Fruit fly (Drosophila melanogaster) whole organism, embryonic: Measurements from ENCODE around the gene Gr64f.

Source experiments
- CG10979 ChIP-seq: fragments of 200-800 bp; sonication (Bioruptor generic); optimal IDR thresholded peaks from 2 replicates; lab custom pipeline; 2018; ENCODE audit warnings: missing biosample characterization, mild to moderate bottlenecking, missing genetic modification characterization, moderate library complexity
- CG11093 ChIP-seq: fragments of 200-800 bp; sonication (Bioruptor generic); IDR thresholded peaks from 3 replicates; pipeline ENCODE4 v1.3.6; 2022; ENCODE audit warnings: missing biosample characterization, missing genetic modification characterization
- CG11504 ChIP-seq: fragments of 200-800 bp; sonication (Bioruptor generic); optimal IDR thresholded peaks from 3 replicates; lab custom pipeline; 2019; ENCODE audit warnings: missing biosample characterization, mild to moderate bottlenecking, missing genetic modification characterization, moderate library complexity
- CG12155 ChIP-seq: fragments of 200-800 bp; sonication (Bioruptor generic); optimal IDR thresholded peaks from 3 replicates; lab custom pipeline; 2016; ENCODE audit warnings: missing biosample characterization, missing genetic modification characterization
- CG14014 ChIP-seq: fragments of 200-800 bp; sonication (Bioruptor generic); IDR thresholded peaks from 2 replicates; pipeline ENCODE4 v1.3.6; 2022; ENCODE audit warnings: missing biosample characterization, missing genetic modification characterization
- CG1603 ChIP-seq: fragments of 200-800 bp; sonication (Bioruptor generic); optimal IDR thresholded peaks from 2 replicates; lab custom pipeline; 2019; ENCODE audit warnings: missing biosample characterization, mild to moderate bottlenecking, missing genetic modification characterization, moderate library complexity
- CG17328 ChIP-seq: fragments of 200-800 bp; sonication (Bioruptor generic); IDR thresholded peaks from 2 replicates; pipeline ENCODE4 v1.3.6; 2022; ENCODE audit warnings: missing biosample characterization, missing genetic modification characterization
- CG18476 ChIP-seq: fragments of 200-800 bp; sonication (Bioruptor generic); optimal IDR thresholded peaks from 2 replicates; lab custom pipeline; 2016; ENCODE audit warnings: missing biosample characterization, mild to moderate bottlenecking, missing genetic modification characterization
- CG2116 ChIP-seq: fragments of 200-800 bp; sonication (Bioruptor generic); optimal IDR thresholded peaks from 3 replicates; lab custom pipeline; 2018; ENCODE audit warnings: missing biosample characterization, mild to moderate bottlenecking, missing genetic modification characterization
- CG31441 ChIP-seq: fragments of 200-800 bp; sonication (Bioruptor generic); IDR thresholded peaks from 2 replicates; pipeline ENCODE4 v1.3.6; 2022; ENCODE audit warnings: missing biosample characterization, missing genetic modification characterization
- CG34376 ChIP-seq: fragments of 200-800 bp; sonication (Bioruptor generic); optimal IDR thresholded peaks from 2 replicates; lab custom pipeline; 2018; ENCODE audit warnings: missing biosample characterization, mild to moderate bottlenecking, missing genetic modification characterization
- CG3995 ChIP-seq: fragments of 200-800 bp; sonication (Bioruptor generic); optimal IDR thresholded peaks from 3 replicates; lab custom pipeline; 2016; ENCODE audit warnings: missing biosample characterization, missing genetic modification characterization
- CG4360 ChIP-seq: fragments of 200-800 bp; sonication (Bioruptor generic); IDR thresholded peaks from 2 replicates; pipeline ENCODE4 v1.3.6; 2022; ENCODE audit warnings: missing biosample characterization, missing genetic modification characterization
- CG4820 ChIP-seq: fragments of 200-800 bp; sonication (Bioruptor generic); optimal IDR thresholded peaks from 3 replicates; lab custom pipeline; 2016; ENCODE audit warnings: missing biosample characterization, missing genetic modification characterization
- CG7357 ChIP-seq: fragments of 200-800 bp; sonication (Bioruptor generic); IDR thresholded peaks from 3 replicates; pipeline ENCODE4 v1.3.6; 2022; ENCODE audit warnings: missing biosample characterization, missing genetic modification characterization
- CG8924 ChIP-seq: fragments of 200-800 bp; optimal IDR thresholded peaks from 3 replicates; lab custom pipeline; 2019; ENCODE audit warnings: missing biosample characterization, mild to moderate bottlenecking, missing genetic modification characterization, moderate library complexity
- CG9609 ChIP-seq: fragments of 200-800 bp; sonication (Bioruptor generic); optimal IDR thresholded peaks from 3 replicates; lab custom pipeline; 2016; ENCODE audit warnings: missing biosample characterization, missing genetic modification characterization
- Camta ChIP-seq: fragments of 200-800 bp; sonication (Bioruptor generic); optimal IDR thresholded peaks from 2 replicates; lab custom pipeline; 2016; ENCODE audit warnings: missing biosample characterization, missing genetic modification characterization
- Dll ChIP-seq: fragments of 200-800 bp; sonication (Bioruptor generic); IDR thresholded peaks from 4 replicates; pipeline ENCODE4 v1.3.6; 2022; ENCODE audit warnings: missing biosample characterization, missing genetic modification characterization; ENCODE audit not compliant: partially characterized antibody
- Drgx ChIP-seq: fragments of 200-800 bp; sonication (Bioruptor generic); IDR thresholded peaks from 2 replicates; pipeline ENCODE4 v1.3.6; 2022; ENCODE audit warnings: missing biosample characterization, missing genetic modification characterization
- Ets65A ChIP-seq: fragments of 200-800 bp; sonication (Bioruptor generic); peaks from one replicate; lab custom pipeline; 2016; ENCODE audit warnings: missing biosample characterization, missing genetic modification characterization
- H15 ChIP-seq: fragments of 200-800 bp; sonication (Bioruptor generic); IDR thresholded peaks from 3 replicates; pipeline ENCODE4 v1.3.6; 2022; ENCODE audit warnings: missing biosample characterization, missing genetic modification characterization
- Hmr ChIP-seq: fragments of 200-800 bp; sonication (Bioruptor generic); optimal IDR thresholded peaks from 3 replicates; lab custom pipeline; 2017; ENCODE audit warnings: mild to moderate bottlenecking, missing biosample characterization, missing genetic modification reagents, missing genetic modification characterization
- Med ChIP-seq: fragments of 200-800 bp; sonication (Bioruptor generic); peaks from one replicate; lab custom pipeline; 2016; ENCODE audit warnings: missing biosample characterization, missing genetic modification characterization, mild to moderate bottlenecking, inconsistent platforms, moderate library complexity
- Rfx ChIP-seq: fragments of 200-800 bp; sonication (Bioruptor generic); IDR thresholded peaks from 2 replicates; pipeline ENCODE4 v1.3.6; 2022; ENCODE audit warnings: missing biosample characterization, missing genetic modification characterization
- Sox102F ChIP-seq: fragments of 200-800 bp; sonication (Bioruptor generic); optimal IDR thresholded peaks from 2 replicates; lab custom pipeline; 2018; ENCODE audit warnings: missing biosample characterization, mild to moderate bottlenecking, missing genetic modification characterization, moderate library complexity
- Tbp ChIP-seq: fragments of >200 bp; optimal IDR thresholded peaks from 2 replicates; lab custom pipeline; 2018; ENCODE audit warnings: missing biosample characterization, missing genetic modification characterization
- Usf ChIP-seq: fragments of 200-800 bp; sonication (Bioruptor generic); optimal IDR thresholded peaks from 2 replicates; lab custom pipeline; 2017; ENCODE audit warnings: missing genotype, missing biosample characterization, missing genetic modification characterization
- ac ChIP-seq: fragments of 200-800 bp; sonication (Bioruptor generic); optimal IDR thresholded peaks from 3 replicates; lab custom pipeline; 2017; ENCODE audit warnings: missing biosample characterization, mild to moderate bottlenecking, missing genetic modification characterization
- ara ChIP-seq: fragments of 200-800 bp; sonication (Bioruptor generic); IDR thresholded peaks from 2 replicates; pipeline ENCODE4 v1.3.6; 2022; ENCODE audit warnings: missing biosample characterization, missing genetic modification characterization
- ase ChIP-seq: fragments of 200-800 bp; sonication (Bioruptor generic); IDR thresholded peaks from 3 replicates; pipeline ENCODE4 v1.3.6; 2022; ENCODE audit warnings: missing biosample characterization, missing genetic modification characterization
- bab2 ChIP-seq: fragments of 200-800 bp; sonication (Bioruptor generic); optimal IDR thresholded peaks from 2 replicates; lab custom pipeline; 2016; ENCODE audit warnings: missing biosample characterization, missing genetic modification characterization
- bsh ChIP-seq, 2 experiments: fragments of 200-800 bp; sonication (Bioruptor generic); optimal IDR thresholded peaks; 2 replicates each; lab custom pipeline; 2017 to 2018; ENCODE audit warnings: mild to moderate bottlenecking in 2 of 2, missing biosample characterization in 2 of 2, missing genetic modification characterization in 2 of 2, moderate library complexity in 1 of 2
- chif ChIP-seq, 2 experiments: fragments of 200-800 bp; sonication (Bioruptor generic); optimal IDR thresholded peaks; 3 replicates each; lab custom pipeline; 2016; ENCODE audit warnings: missing biosample characterization in 2 of 2, missing genetic modification characterization in 2 of 2
- ci ChIP-seq: fragments of 200-800 bp; sonication (Bioruptor generic); IDR thresholded peaks from 3 replicates; pipeline ENCODE4 v1.3.6; 2022; ENCODE audit warnings: missing biosample characterization, missing genetic modification characterization
- cwo ChIP-seq: fragments of 200-800 bp; sonication (Bioruptor generic); optimal IDR thresholded peaks from 3 replicates; lab custom pipeline; 2017; ENCODE audit warnings: missing biosample characterization, missing genetic modification characterization, mild to moderate bottlenecking, moderate library complexity, missing genetic modification reagents
- dan ChIP-seq: fragments of 200-800 bp; sonication (Bioruptor generic); IDR thresholded peaks from 2 replicates; pipeline ENCODE4 v1.3.6; 2022; ENCODE audit warnings: missing biosample characterization, missing genetic modification characterization
- dmrt11E ChIP-seq: fragments of 200-800 bp; sonication (Bioruptor generic); optimal IDR thresholded peaks from 3 replicates; lab custom pipeline; 2018; ENCODE audit warnings: missing biosample characterization, mild to moderate bottlenecking, missing genetic modification characterization, moderate library complexity
- h ChIP-seq: fragments of >200 bp; optimal IDR thresholded peaks from 2 replicates; lab custom pipeline; 2017
- nmo ChIP-seq: fragments of 200-800 bp; sonication (Bioruptor generic); optimal IDR thresholded peaks from 2 replicates; lab custom pipeline; 2018; ENCODE audit warnings: missing biosample characterization, mild to moderate bottlenecking, missing genetic modification characterization, moderate library complexity
- oc ChIP-seq: fragments of 200-800 bp; sonication (Bioruptor generic); optimal IDR thresholded peaks from 2 replicates; lab custom pipeline; 2018; ENCODE audit warnings: missing biosample characterization, mild to moderate bottlenecking, missing genetic modification characterization, moderate library complexity
- org-1 ChIP-seq: fragments of 200-800 bp; sonication (Bioruptor generic); optimal IDR thresholded peaks from 2 replicates; lab custom pipeline; 2017; ENCODE audit warnings: missing biosample characterization, missing genetic modification characterization
- otp ChIP-seq: fragments of 200-800 bp; sonication (Bioruptor generic); IDR thresholded peaks from 3 replicates; pipeline ENCODE4, ENCODE4 v1.3.6; 2022; ENCODE audit warnings: missing biosample characterization, missing genetic modification characterization
- p53 ChIP-seq: fragments of 200-800 bp; sonication (Bioruptor generic); optimal IDR thresholded peaks from 2 replicates; lab custom pipeline; 2016; ENCODE audit warnings: missing biosample characterization, missing genetic modification characterization
- prd ChIP-seq, 3 experiments: fragments of >200 bp in 2 of 3; fragments of 200-800 bp in 1 of 3; sonication (Bioruptor generic) in 1 of 3; optimal IDR thresholded peaks in 2 of 3; IDR thresholded peaks in 1 of 3; 2 replicates in 2 of 3; 3 replicates in 1 of 3; pipeline versions ENCODE4 v1.3.6 to Lab custom; 2017 to 2022; ENCODE audit warnings: missing biosample characterization in 1 of 3, missing genetic modification characterization in 1 of 3
- sens ChIP-seq: fragments of 200-800 bp; sonication (Bioruptor generic); peaks from one replicate; lab custom pipeline; 2016; ENCODE audit warnings: missing biosample characterization, missing genetic modification characterization
- slbo ChIP-seq: fragments of 200-800 bp; sonication (Bioruptor generic); IDR thresholded peaks from 2 replicates; pipeline ENCODE4 v1.3.6; 2022; ENCODE audit warnings: missing biosample characterization, missing genetic modification characterization
- ttk ChIP-seq: fragments of 200-800 bp; sonication (Bioruptor generic); IDR thresholded peaks from 2 replicates; pipeline ENCODE4 v2.1.2; 2022; ENCODE audit warnings: missing biosample characterization, missing genetic modification characterization
- unpg ChIP-seq: fragments of 200-800 bp; sonication (Bioruptor generic); optimal IDR thresholded peaks from 3 replicates; lab custom pipeline; 2018; ENCODE audit warnings: missing biosample characterization, mild to moderate bottlenecking, missing genetic modification characterization, moderate library complexity
- zf30C ChIP-seq: fragments of 200-800 bp; sonication (Bioruptor generic); optimal IDR thresholded peaks from 3 replicates; lab custom pipeline; 2018; ENCODE audit warnings: missing biosample characterization, mild to moderate bottlenecking, missing genetic modification characterization

Gene Gr64f

DNA sequence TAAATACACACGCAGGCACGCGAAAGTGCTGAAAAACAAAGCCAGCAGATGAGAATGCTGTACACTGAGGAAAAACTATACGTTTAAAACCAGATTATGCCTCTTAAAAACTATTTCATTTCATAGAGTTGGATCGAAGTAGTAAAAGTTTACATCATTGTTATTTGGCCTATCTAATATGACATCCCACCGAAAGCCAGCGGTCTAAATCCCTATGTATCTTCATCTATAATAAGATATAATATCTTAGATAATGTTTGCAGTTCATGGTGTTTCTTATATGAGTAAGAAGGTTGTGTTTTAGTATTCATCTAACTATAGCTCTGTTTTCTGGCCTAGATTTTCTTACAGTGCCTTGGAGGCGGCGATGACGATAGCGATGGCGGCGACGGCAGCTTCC, 25.5 kb upstream of the Gr64f start (continued):
- TF ChIP-seq CG10979 (tag; lab: Kevin White, UChicago) (peak; percentile 7), org-1 (GFP tag; lab: Kevin White, UChicago) (peak; percentile 20), oc (tag; lab: Kevin White, UChicago) (no peak), cwo (GFP tag; lab: Kevin White, UChicago) (peak; percentile 32), CG11504 (peak; percentile 59), unpg (peak; percentile 1), bab2 (GFP tag; lab: Kevin White, UChicago) (no peak), Hmr (GFP tag; lab: Kevin White, UChicago) (peak; percentile 47), nmo (GFP tag; lab: Kevin White, UChicago) (peak; percentile 12), Tbp (GFP tag; lab: Kevin White, UChicago) (no peak), CG8924 (tag; lab: Kevin White, UChicago) (no peak), CG12155 (GFP tag; lab: Kevin White, UChicago) (no peak), CG7357 (GFP tag; lab: Robert Waterston, UW) (no peak), CG2116 (GFP tag; lab: Kevin White, UChicago) (no peak), ac (GFP tag; lab: Kevin White, UChicago) (no peak), h (lab: Kevin White, UChicago) (no peak)

DNA sequence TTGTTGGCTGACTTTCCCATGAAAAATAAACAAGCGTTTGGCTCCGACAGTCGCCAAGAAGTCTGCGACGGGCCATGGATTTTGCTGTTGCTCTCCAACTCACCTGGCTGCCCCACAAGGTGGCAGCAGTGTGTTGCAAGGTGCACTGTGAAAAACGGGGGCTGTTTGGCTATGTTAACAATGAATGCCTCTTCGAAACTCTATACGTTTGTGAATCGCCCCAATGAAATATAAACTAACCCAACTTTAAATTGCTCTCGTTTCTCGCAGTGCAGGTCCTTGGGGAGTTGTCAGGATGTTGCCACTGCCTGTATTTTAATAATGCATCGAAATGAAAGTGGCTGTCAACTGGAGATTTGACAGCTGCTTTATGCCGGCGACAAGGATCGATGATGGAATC, 21.2 kb upstream of the Gr64f start:
- TF ChIP-seq ci (GFP tag; lab: Robert Waterston, UW) (0 out of 3 replicates have a peak, but pooled peaks have one; percentile 18), ase (GFP tag; lab: Robert Waterston, UW) (peak; percentile 7; the same call in 1 of the 3 replicates), Camta (GFP tag; lab: Kevin White, UChicago) (no peak), Rfx (no peak), CG14014 (GFP tag; lab: Robert Waterston, UW) (no peak), CG11504 (peak; percentile 12), sens (GFP tag; lab: Kevin White, UChicago) (peak; percentile 81), Usf (GFP tag; lab: Kevin White, UChicago) (no peak), zf30C (GFP tag; lab: Kevin White, UChicago) (no peak), bsh (GFP tag; optimal IDR thresholded peaks at IDR 0.05; lab: Kevin White, UChicago) (peak in 1 of 2 experiments; percentile 39), CG31441 (GFP tag; lab: Robert Waterston, UW) (0 out of 2 replicates have a peak, but pooled peaks have one; percentile 16), CG4820 (GFP tag; lab: Kevin White, UChicago) (peak; percentile 6), Sox102F (peak; percentile 25), CG11093 (GFP tag; lab: Robert Waterston, UW) (no peak), CG4360 (GFP tag; lab: Robert Waterston, UW) (no peak), p53 (GFP tag; lab: Kevin White, UChicago) (no peak), prd (optimal IDR thresholded peaks at IDR 0.05; lab: Kevin White, UChicago) (no peak), prd (GFP tag; IDR thresholded peaks at IDR 0.05; lab: Robert Waterston, UW) (peak; percentile 46; the same call in 1 of the 3 replicates), CG17328 (GFP tag; lab: Robert Waterston, UW) (no peak), CG7357 (GFP tag; lab: Robert Waterston, UW) (no peak), dan (no peak), H15 (GFP tag; lab: Robert Waterston, UW) (0 out of 3 replicates have a peak, but pooled peaks have one; percentile 15), ttk (0 out of 2 replicates have a peak, but pooled peaks have one; percentile 7), CG1603 (peak; percentile 36), otp (GFP tag; lab: Robert Waterston, UW) (0 out of 3 replicates have a peak, but pooled peaks have one; percentile 32), Ets65A (GFP tag; lab: Kevin White, UChicago) (peak; percentile 93), chif (GFP tag; optimal IDR thresholded peaks at IDR 0.05; lab: Kevin White, UChicago) (peak in 1 of 2 experiments; percentile 10), Drgx (GFP tag; lab: Robert Waterston, UW) (peak; percentile 34), CG18476 (no peak), dmrt11E (peak; percentile 28), CG34376 (no peak), CG3995 (no peak), CG9609 (no peak), Med (GFP tag; lab: Kevin White, UChicago) (peak; percentile 70), Dll (no peak), ara (GFP tag; lab: Robert Waterston, UW) (peak; percentile 23; the same call in 1 of the 2 replicates), slbo (peak; percentile 16; the same call in 1 of the 2 replicates)
